Fruit fly (Drosophila melanogaster) whole organism, adult: ENCODE data around the gene Cyp4d1.

ENCODE experiments used
- CG11617 ChIP-seq: fragments of 200-800 bp; sonication (Bioruptor generic); optimal IDR thresholded peaks from 2 replicates; lab custom pipeline; 2017; ENCODE audit warnings: mild to moderate bottlenecking, missing biosample characterization, missing genetic modification reagents, missing genetic modification characterization
- CG12768 ChIP-seq: fragments of 200-800 bp; sonication (Bioruptor generic); optimal IDR thresholded peaks from 2 replicates; lab custom pipeline; 2017; ENCODE audit warnings: missing biosample characterization, missing genetic modification characterization, mild to moderate bottlenecking, moderate library complexity, missing genetic modification reagents
- CG14711 ChIP-seq: fragments of 200-800 bp; sonication (Bioruptor generic); optimal IDR thresholded peaks from 2 replicates; lab custom pipeline; 2018; ENCODE audit warnings: missing biosample characterization, mild to moderate bottlenecking, missing genetic modification characterization, moderate library complexity
- CG1620 ChIP-seq: fragments of 200-800 bp; sonication (Bioruptor generic); optimal IDR thresholded peaks from 2 replicates; lab custom pipeline; 2016; ENCODE audit warnings: missing biosample characterization, missing genetic modification characterization
- CG33017 ChIP-seq: fragments of 200-800 bp; sonication (Bioruptor generic); optimal IDR thresholded peaks from 2 replicates; lab custom pipeline; 2018; ENCODE audit warnings: missing biosample characterization, mild to moderate bottlenecking, missing genetic modification characterization, moderate library complexity
- CG5204 ChIP-seq: fragments of 200-800 bp; sonication (Bioruptor generic); optimal IDR thresholded peaks from 2 replicates; lab custom pipeline; 2016; ENCODE audit warnings: missing biosample characterization, missing genetic modification characterization
- CG7045 ChIP-seq: fragments of 200-800 bp; sonication (Bioruptor generic); optimal IDR thresholded peaks from 2 replicates; lab custom pipeline; 2017; ENCODE audit warnings: missing biosample characterization, mild to moderate bottlenecking, missing genetic modification characterization
- CG7101 ChIP-seq: fragments of 200-800 bp; sonication (Bioruptor generic); optimal IDR thresholded peaks from 2 replicates; lab custom pipeline; 2018; ENCODE audit warnings: missing biosample characterization, mild to moderate bottlenecking, missing genetic modification characterization, moderate library complexity
- Clk ChIP-seq: fragments of 200-800 bp; sonication (Bioruptor generic); optimal IDR thresholded peaks from 2 replicates; lab custom pipeline; 2017; ENCODE audit warnings: missing biosample characterization, missing genetic modification characterization
- Crg-1 ChIP-seq: fragments of 200-800 bp; sonication (Bioruptor generic); optimal IDR thresholded peaks from 2 replicates; lab custom pipeline; 2016; ENCODE audit warnings: missing biosample characterization, missing genetic modification characterization
- Hr96 ChIP-seq: fragments of 200-800 bp; sonication (Bioruptor generic); optimal IDR thresholded peaks from 2 replicates; lab custom pipeline; 2016; ENCODE audit warnings: missing biosample characterization, missing genetic modification characterization
- Mnt ChIP-seq: fragments of 200-800 bp; sonication (Bioruptor generic); optimal IDR thresholded peaks from 2 replicates; lab custom pipeline; 2016; ENCODE audit warnings: missing biosample characterization, mild to moderate bottlenecking, missing genetic modification characterization
- bab1 ChIP-seq: fragments of 200-800 bp; sonication (Bioruptor generic); optimal IDR thresholded peaks from 3 replicates; lab custom pipeline; 2019; ENCODE audit warnings: missing biosample characterization, mild to moderate bottlenecking, missing genetic modification characterization, moderate library complexity
- cic ChIP-seq: fragments of 200-800 bp; sonication (Bioruptor generic); optimal IDR thresholded peaks from 2 replicates; lab custom pipeline; 2017; ENCODE audit warnings: missing biosample characterization, mild to moderate bottlenecking, missing genetic modification characterization, moderate library complexity
- cnc ChIP-seq, 2 experiments: fragments of >200 bp; optimal IDR thresholded peaks; 2 replicates each; lab custom pipeline; 2017
- kay ChIP-seq: fragments of 200-800 bp; sonication (Bioruptor generic); peaks from one replicate; lab custom pipeline; 2016; ENCODE audit warnings: missing biosample characterization, missing genetic modification characterization, borderline replicate concordance
- ovo ChIP-seq: fragments of 200-800 bp; sonication (Bioruptor generic); optimal IDR thresholded peaks from 2 replicates; lab custom pipeline; 2016; ENCODE audit warnings: missing biosample characterization, missing genetic modification characterization
- pad ChIP-seq: fragments of 200-800 bp; sonication (Bioruptor generic); optimal IDR thresholded peaks from 3 replicates; lab custom pipeline; 2017; ENCODE audit warnings: missing biosample characterization, missing genetic modification characterization, mild to moderate bottlenecking, moderate library complexity, missing genetic modification reagents
- tj ChIP-seq: fragments of 200-800 bp; sonication (Bioruptor generic); optimal IDR thresholded peaks from 3 replicates; lab custom pipeline; 2017; ENCODE audit warnings: missing biosample characterization, mild to moderate bottlenecking, missing genetic modification characterization, moderate library complexity
- toe ChIP-seq: fragments of 200-800 bp; sonication (Bioruptor generic); optimal IDR thresholded peaks from 2 replicates; lab custom pipeline; 2016; ENCODE audit warnings: missing biosample characterization, missing genetic modification characterization

Cyp4d1 gene

DNA sequence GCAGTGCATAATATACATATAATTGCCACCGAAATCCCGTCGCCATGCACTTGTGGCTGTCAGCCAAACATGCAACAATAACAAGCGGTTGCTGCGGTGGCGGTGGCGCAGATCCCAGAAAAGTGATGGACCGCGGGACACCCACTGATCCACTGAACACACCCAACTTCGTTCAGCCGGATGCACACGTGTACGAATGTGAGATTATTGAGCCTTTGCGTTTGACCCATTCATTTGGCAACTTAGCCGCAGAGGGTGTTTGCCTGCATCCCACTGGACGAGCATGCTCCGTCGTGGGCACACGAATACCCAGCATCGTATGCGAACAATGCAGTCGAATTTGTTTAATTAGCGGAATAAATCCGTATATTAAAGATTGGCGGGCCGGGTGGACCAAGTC lies 3.4 kb upstream of the Cyp4d1 start:
- no peak for TF ChIP-seq cnc (optimal IDR thresholded peaks at IDR 0.05; lab: Kevin White, UChicago)
- TF ChIP-seq CG11617 (GFP tag; lab: Kevin White, UChicago): no peak
- no peak for TF ChIP-seq CG7101 (tag; lab: Kevin White, UChicago)
- no peak for TF ChIP-seq CG1620 (GFP tag; lab: Kevin White, UChicago)
- TF ChIP-seq tj (GFP tag; lab: Kevin White, UChicago): no peak
- no peak for TF ChIP-seq bab1 (GFP tag; lab: Kevin White, UChicago)
- TF ChIP-seq CG5204 (GFP tag; lab: Kevin White, UChicago): no peak
- TF ChIP-seq CG33017: no peak
- no peak for TF ChIP-seq ovo (GFP tag; lab: Kevin White, UChicago)
- no peak for TF ChIP-seq cic (GFP tag; lab: Kevin White, UChicago)
- TF ChIP-seq Mnt (GFP tag; lab: Kevin White, UChicago): no peak
- no peak for TF ChIP-seq CG12768 (GFP tag; lab: Kevin White, UChicago)
- TF ChIP-seq CG14711 (tag; lab: Kevin White, UChicago): no peak
- no peak for TF ChIP-seq pad (GFP tag; lab: Kevin White, UChicago)
- TF ChIP-seq CG7045: no peak
- TF ChIP-seq Clk (GFP tag; lab: Kevin White, UChicago): no peak
- no peak for TF ChIP-seq kay (GFP tag; lab: Kevin White, UChicago)
- no peak for TF ChIP-seq toe (GFP tag; lab: Kevin White, UChicago)
- no peak for TF ChIP-seq Hr96
- TF ChIP-seq Crg-1 (GFP tag; lab: Kevin White, UChicago): no peak

DNA sequence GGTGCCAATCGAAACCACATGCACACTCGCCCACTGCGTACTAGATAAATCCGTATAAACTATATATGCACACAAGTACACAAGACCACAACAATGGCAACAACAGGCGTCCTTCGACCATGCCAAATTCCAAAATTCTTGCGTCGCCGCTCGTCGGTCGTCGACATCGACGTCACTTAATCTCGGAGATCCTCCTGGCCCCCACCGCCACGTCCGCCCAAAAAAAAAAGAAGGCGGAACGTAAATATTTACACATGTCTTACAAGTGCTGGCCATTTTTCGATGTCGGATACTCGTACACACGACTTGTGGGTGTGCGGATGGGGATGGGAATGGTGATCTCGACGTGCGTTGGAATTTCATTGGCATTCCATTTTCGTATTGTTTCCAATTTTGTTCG lies 1.4 kb upstream of the Cyp4d1 start:
- TF ChIP-seq cnc (optimal IDR thresholded peaks at IDR 0.05; lab: Kevin White, UChicago) (no peak), ovo (GFP tag; lab: Kevin White, UChicago) (no peak), cic (GFP tag; lab: Kevin White, UChicago) (no peak), bab1 (GFP tag; lab: Kevin White, UChicago) (no peak), Mnt (GFP tag; lab: Kevin White, UChicago) (no peak), CG14711 (tag; lab: Kevin White, UChicago) (no peak), CG1620 (GFP tag; lab: Kevin White, UChicago) (no peak)

DNA sequence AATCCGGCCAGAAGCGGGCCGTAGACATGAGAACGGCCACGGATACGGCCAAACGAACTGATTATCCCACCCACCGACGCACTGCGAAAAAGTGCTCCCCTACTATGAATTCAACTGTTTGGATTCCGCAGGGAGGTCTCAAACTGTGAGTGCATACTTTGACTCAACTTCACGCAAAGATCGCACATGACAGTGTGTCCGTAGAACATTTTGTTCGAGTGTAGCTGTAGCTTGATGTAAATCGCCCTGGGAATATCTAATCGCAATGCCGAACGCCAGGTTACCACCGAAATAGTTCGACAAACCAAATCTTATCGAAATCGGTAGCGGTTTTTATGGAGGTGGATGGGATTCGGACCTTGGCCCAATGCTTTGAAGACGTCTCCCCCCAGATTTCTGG lies 960 bp downstream of the Cyp4d1 start:
- TF ChIP-seq pad (GFP tag; lab: Kevin White, UChicago) (no peak), CG14711 (tag; lab: Kevin White, UChicago) (no peak), Hr96 (no peak), tj (GFP tag; lab: Kevin White, UChicago) (no peak)

DNA sequence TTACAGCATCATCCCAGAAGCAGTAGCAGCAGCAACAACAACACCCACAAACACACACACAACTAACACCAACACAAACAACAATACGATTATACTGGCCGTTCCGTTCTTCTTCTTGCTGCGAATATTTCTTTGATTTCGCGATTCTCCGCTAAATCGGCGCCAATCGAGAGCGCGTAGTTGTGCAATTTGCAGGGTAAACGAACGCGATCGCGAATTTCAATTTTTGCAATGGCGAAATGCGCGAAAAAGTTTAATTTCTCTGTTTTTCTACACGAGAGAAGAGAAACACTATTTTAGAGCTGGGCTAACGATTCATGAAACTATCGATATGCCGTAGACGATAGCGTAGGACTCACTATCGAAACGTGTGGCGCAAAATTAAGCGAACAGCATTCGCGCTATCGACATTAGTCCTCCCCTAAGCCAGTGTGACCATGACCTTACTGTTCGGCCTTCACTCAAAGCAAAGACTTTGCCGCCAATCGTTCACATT lies 3.3 kb downstream of the Cyp4d1 start, which contains the start of gene wapl:
Gene wapl (minus strand): TSS at position 316 of the 496 bp plus-strand sequence.
- TF ChIP-seq CG14711 (tag; lab: Kevin White, UChicago) (peak; percentile 34), CG5204 (GFP tag; lab: Kevin White, UChicago) (no peak), CG7101 (tag; lab: Kevin White, UChicago) (peak; percentile 27), Hr96 (no peak), pad (GFP tag; lab: Kevin White, UChicago) (peak; percentile 16), bab1 (GFP tag; lab: Kevin White, UChicago) (peak; percentile 79), CG1620 (GFP tag; lab: Kevin White, UChicago) (peak; percentile 47), Mnt (GFP tag; lab: Kevin White, UChicago) (peak; percentile 61), Crg-1 (GFP tag; lab: Kevin White, UChicago) (peak; percentile 11), Clk (GFP tag; lab: Kevin White, UChicago) (no peak), tj (GFP tag; lab: Kevin White, UChicago) (no peak), kay (GFP tag; lab: Kevin White, UChicago) (no peak), toe (GFP tag; lab: Kevin White, UChicago) (no peak)

- peak; percentile 25 for TF ChIP-seq pad (GFP tag; lab: Kevin White, UChicago)
- no peak for TF ChIP-seq CG33017
- peak; percentile 31 for TF ChIP-seq Mnt (GFP tag; lab: Kevin White, UChicago)
- peak; percentile 86 for TF ChIP-seq tj (GFP tag; lab: Kevin White, UChicago)
These were observed 3.9 kb downstream of the Cyp4d1 start for dm6 chrX:2157929-2158610.

dm6 chrX:2155868-2156267 lies 6.1 kb downstream of the Cyp4d1 start:
- TF ChIP-seq tj (GFP tag; lab: Kevin White, UChicago) (peak; percentile 62), cic (GFP tag; lab: Kevin White, UChicago) (no peak), CG11617 (GFP tag; lab: Kevin White, UChicago) (no peak), CG7101 (tag; lab: Kevin White, UChicago) (peak; percentile 4), pad (GFP tag; lab: Kevin White, UChicago) (peak; percentile 91), Mnt (GFP tag; lab: Kevin White, UChicago) (peak; percentile 14)
